Fruit fly (Drosophila melanogaster) whole organism, embryonic: ENCODE measurements around the gene mRpL39.

Experiments used
- Antp ChIP-seq: fragments of 200-800 bp; sonication (Bioruptor generic); optimal IDR thresholded peaks from 3 replicates; lab custom pipeline; 2016; ENCODE audit warnings: missing biosample characterization, missing genetic modification characterization
- Blimp-1 ChIP-seq: fragments of 200-800 bp; sonication (Bioruptor generic); optimal IDR thresholded peaks from 3 replicates; lab custom pipeline; 2018; ENCODE audit warnings: missing biosample characterization, missing genetic modification characterization, mild to moderate bottlenecking, moderate library complexity, missing genetic modification reagents
- CG11456 ChIP-seq: fragments of 200-800 bp; sonication (Bioruptor generic); IDR thresholded peaks from 3 replicates; pipeline ENCODE4 v1.3.6; 2022; ENCODE audit warnings: missing biosample characterization, missing genetic modification characterization
- CG11504 ChIP-seq: fragments of 200-800 bp; sonication (Bioruptor generic); optimal IDR thresholded peaks from 3 replicates; lab custom pipeline; 2019; ENCODE audit warnings: missing biosample characterization, mild to moderate bottlenecking, missing genetic modification characterization, moderate library complexity
- CG14710 ChIP-seq: fragments of 200-800 bp; sonication (Bioruptor generic); optimal IDR thresholded peaks from 3 replicates; lab custom pipeline; 2019; ENCODE audit warnings: missing biosample characterization, mild to moderate bottlenecking, missing genetic modification characterization, moderate library complexity
- CG17361 ChIP-seq: fragments of 200-800 bp; sonication (Bioruptor generic); IDR thresholded peaks from 3 replicates; pipeline ENCODE4 v1.3.6; 2022; ENCODE audit warnings: missing biosample characterization, missing genetic modification characterization
- CG2678 ChIP-seq: fragments of 200-800 bp; sonication (Bioruptor generic); optimal IDR thresholded peaks from 3 replicates; lab custom pipeline; 2019; ENCODE audit warnings: missing biosample characterization, mild to moderate bottlenecking, missing genetic modification characterization, moderate library complexity
- CG2712 ChIP-seq: fragments of 200-800 bp; optimal IDR thresholded peaks from 3 replicates; lab custom pipeline; 2019; ENCODE audit warnings: missing biosample characterization, mild to moderate bottlenecking, missing genetic modification characterization, moderate library complexity
- CG31388 ChIP-seq: fragments of 200-800 bp; sonication (Bioruptor generic); optimal IDR thresholded peaks from 2 replicates; lab custom pipeline; 2016; ENCODE audit warnings: missing biosample characterization, missing genetic modification characterization
- CG3281 ChIP-seq: fragments of 200-800 bp; sonication (Bioruptor generic); optimal IDR thresholded peaks from 3 replicates; lab custom pipeline; 2017; ENCODE audit warnings: missing biosample characterization, mild to moderate bottlenecking, missing genetic modification characterization
- CG3726 ChIP-seq: fragments of 200-800 bp; sonication (Bioruptor generic); IDR thresholded peaks from 3 replicates; pipeline ENCODE4, ENCODE4 v1.3.6; 2022; ENCODE audit warnings: missing biosample characterization, missing genetic modification characterization
- CG6854 ChIP-seq: fragments of 200-800 bp; sonication (Bioruptor generic); optimal IDR thresholded peaks from 3 replicates; lab custom pipeline; 2017; ENCODE audit warnings: missing biosample characterization, mild to moderate bottlenecking, missing genetic modification characterization
- CG7372 ChIP-seq: fragments of 200-800 bp; sonication (Bioruptor generic); IDR thresholded peaks from 2 replicates; pipeline ENCODE4 v1.3.6; 2022; ENCODE audit warnings: missing biosample characterization, missing genetic modification characterization
- CG7786 ChIP-seq: fragments of 200-800 bp; sonication (Bioruptor generic); optimal IDR thresholded peaks from 2 replicates; lab custom pipeline; 2016; ENCODE audit warnings: missing biosample characterization, missing genetic modification characterization
- CG7928 ChIP-seq: fragments of 200-800 bp; sonication (Bioruptor generic); optimal IDR thresholded peaks from 2 replicates; lab custom pipeline; 2017; ENCODE audit warnings: missing biosample characterization, mild to moderate bottlenecking, missing genetic modification characterization
- CG7987 ChIP-seq: fragments of 200-800 bp; sonication (Bioruptor generic); optimal IDR thresholded peaks from 2 replicates; lab custom pipeline; 2018; ENCODE audit warnings: missing biosample characterization, mild to moderate bottlenecking, missing genetic modification characterization, moderate library complexity
- CG8359 ChIP-seq: fragments of 200-800 bp; sonication (Bioruptor generic); optimal IDR thresholded peaks from 2 replicates; lab custom pipeline; 2017; ENCODE audit warnings: missing biosample characterization, mild to moderate bottlenecking, missing genetic modification characterization, borderline replicate concordance
- CG9437 ChIP-seq: fragments of 200-800 bp; sonication (Bioruptor generic); optimal IDR thresholded peaks from 2 replicates; lab custom pipeline; 2018; ENCODE audit warnings: missing biosample characterization, mild to moderate bottlenecking, missing genetic modification characterization
- CG9609 ChIP-seq: fragments of 200-800 bp; sonication (Bioruptor generic); optimal IDR thresholded peaks from 3 replicates; lab custom pipeline; 2016; ENCODE audit warnings: missing biosample characterization, missing genetic modification characterization
- CG9797 ChIP-seq: fragments of 200-800 bp; sonication (Bioruptor generic); optimal IDR thresholded peaks from 3 replicates; lab custom pipeline; 2018; ENCODE audit warnings: missing biosample characterization, mild to moderate bottlenecking, missing genetic modification characterization
- CHES-1-like ChIP-seq: fragments of 200-800 bp; sonication (Bioruptor generic); optimal IDR thresholded peaks from 2 replicates; lab custom pipeline; 2016; ENCODE audit warnings: missing biosample characterization, missing genetic modification characterization
- E2f1 ChIP-seq: fragments of 200-800 bp; sonication (Bioruptor generic); IDR thresholded peaks from 2 replicates; pipeline ENCODE4 v1.3.6; 2022; ENCODE audit warnings: missing biosample characterization, missing genetic modification characterization
- H15 ChIP-seq: fragments of 200-800 bp; sonication (Bioruptor generic); IDR thresholded peaks from 3 replicates; pipeline ENCODE4 v1.3.6; 2022; ENCODE audit warnings: missing biosample characterization, missing genetic modification characterization
- HLHmδ ChIP-seq: fragments of 200-800 bp; sonication (Bioruptor generic); optimal IDR thresholded peaks from 2 replicates; lab custom pipeline; 2018; ENCODE audit warnings: missing biosample characterization, mild to moderate bottlenecking, missing genetic modification characterization, moderate library complexity
- HmgZ ChIP-seq: fragments of 200-800 bp; sonication (Bioruptor generic); optimal IDR thresholded peaks from 2 replicates; lab custom pipeline; 2018; ENCODE audit warnings: missing biosample characterization, mild to moderate bottlenecking, missing genetic modification characterization
- Hsf ChIP-seq: fragments of 200-800 bp; sonication (Bioruptor generic); optimal IDR thresholded peaks from 3 replicates; lab custom pipeline; 2016; ENCODE audit warnings: missing biosample characterization, missing genetic modification characterization
- Jarid2 ChIP-seq: fragments of 200-800 bp; sonication (Bioruptor generic); optimal IDR thresholded peaks from 3 replicates; lab custom pipeline; 2017; ENCODE audit warnings: mild to moderate bottlenecking, missing biosample characterization, missing genetic modification reagents, missing genetic modification characterization
- Sox102F ChIP-seq: fragments of 200-800 bp; sonication (Bioruptor generic); optimal IDR thresholded peaks from 2 replicates; lab custom pipeline; 2018; ENCODE audit warnings: missing biosample characterization, mild to moderate bottlenecking, missing genetic modification characterization, moderate library complexity
- Ssrp ChIP-seq: fragments of 200-800 bp; sonication (Bioruptor generic); optimal IDR thresholded peaks from 2 replicates; lab custom pipeline; 2018; ENCODE audit warnings: missing biosample characterization, mild to moderate bottlenecking, missing genetic modification characterization, moderate library complexity
- Stat92E ChIP-seq, 3 experiments: fragments of >200 bp in 2 of 3; fragments of 200-800 bp in 1 of 3; sonication (Bioruptor generic) in 1 of 3; optimal IDR thresholded peaks; 2 replicates each; lab custom pipeline; 2017 to 2019; ENCODE audit warnings: missing biosample characterization in 3 of 3, missing genetic modification characterization in 3 of 3, mild to moderate bottlenecking in 1 of 3, moderate library complexity in 1 of 3
- bigmax ChIP-seq: fragments of 200-800 bp; sonication (Bioruptor generic); optimal IDR thresholded peaks from 2 replicates; lab custom pipeline; 2018; ENCODE audit warnings: missing biosample characterization, mild to moderate bottlenecking, missing genetic modification characterization
- cas ChIP-seq: fragments of 200-800 bp; sonication (Bioruptor generic); IDR thresholded peaks from 2 replicates; pipeline ENCODE4 v1.3.6; 2022; ENCODE audit warnings: missing biosample characterization, missing genetic modification characterization
- caup ChIP-seq: fragments of 200-800 bp; sonication (Bioruptor generic); optimal IDR thresholded peaks from 3 replicates; lab custom pipeline; 2017; ENCODE audit warnings: missing biosample characterization, mild to moderate bottlenecking, missing genetic modification characterization, moderate library complexity; ENCODE audit not compliant: severe bottlenecking
- corto ChIP-seq: fragments of 200-800 bp; sonication (Bioruptor generic); optimal IDR thresholded peaks from 2 replicates; lab custom pipeline; 2016; ENCODE audit warnings: missing biosample characterization, mild to moderate bottlenecking, missing genetic modification characterization, moderate library complexity
- dmrt99B ChIP-seq: fragments of 200-800 bp; sonication (Bioruptor generic); optimal IDR thresholded peaks from 2 replicates; lab custom pipeline; 2018; ENCODE audit warnings: missing biosample characterization, mild to moderate bottlenecking, missing genetic modification characterization, moderate library complexity
- en ChIP-seq: fragments of 200-800 bp; sonication (Bioruptor generic); optimal IDR thresholded peaks from 2 replicates; lab custom pipeline; 2016; ENCODE audit warnings: missing biosample characterization, missing genetic modification characterization
- eve ChIP-seq, 2 experiments: fragments of >200 bp; optimal IDR thresholded peaks; 2 replicates each; lab custom pipeline; 2017; ENCODE audit warnings: missing biosample characterization in 2 of 2, missing genetic modification characterization in 2 of 2
- ewg ChIP-seq: fragments of 200-800 bp; sonication (Bioruptor generic); optimal IDR thresholded peaks from 3 replicates; lab custom pipeline; 2017; ENCODE audit warnings: mild to moderate bottlenecking, missing biosample characterization, missing genetic modification reagents, missing genetic modification characterization
- gce ChIP-seq: fragments of 200-800 bp; sonication (Bioruptor generic); IDR thresholded peaks from 3 replicates; pipeline ENCODE4 v1.3.6; 2022; ENCODE audit warnings: missing biosample characterization, missing genetic modification characterization
- grau ChIP-seq: fragments of 200-800 bp; optimal IDR thresholded peaks from 3 replicates; lab custom pipeline; 2019; ENCODE audit warnings: missing biosample characterization, mild to moderate bottlenecking, missing genetic modification characterization, moderate library complexity
- hb ChIP-seq: fragments of 200-800 bp; sonication (Bioruptor generic); IDR thresholded peaks from 3 replicates; pipeline ENCODE4 v1.3.6; 2022; ENCODE audit warnings: missing biosample characterization, missing genetic modification characterization; ENCODE audit not compliant: partially characterized antibody
- insv ChIP-seq, 2 experiments: fragments of 200-800 bp; sonication (Bioruptor generic); optimal IDR thresholded peaks; 3 replicates each; lab custom pipeline; 2016 to 2018; ENCODE audit warnings: missing biosample characterization in 2 of 2, missing genetic modification characterization in 2 of 2
- mam ChIP-seq: fragments of 200-800 bp; sonication (Bioruptor generic); optimal IDR thresholded peaks from 3 replicates; lab custom pipeline; 2016; ENCODE audit warnings: missing biosample characterization, missing genetic modification characterization
- nau ChIP-seq: fragments of 200-800 bp; sonication (Bioruptor generic); optimal IDR thresholded peaks from 3 replicates; lab custom pipeline; 2017; ENCODE audit warnings: missing biosample characterization, mild to moderate bottlenecking, missing genetic modification characterization, missing genetic modification reagents
- nmo ChIP-seq: fragments of 200-800 bp; sonication (Bioruptor generic); optimal IDR thresholded peaks from 2 replicates; lab custom pipeline; 2018; ENCODE audit warnings: missing biosample characterization, mild to moderate bottlenecking, missing genetic modification characterization, moderate library complexity
- sim ChIP-seq: fragments of 200-800 bp; sonication (Bioruptor generic); IDR thresholded peaks from 2 replicates; pipeline ENCODE4 v1.3.6; 2022; ENCODE audit warnings: missing biosample characterization, missing genetic modification characterization
- sisA ChIP-seq: fragments of 200-800 bp; sonication (Bioruptor generic); IDR thresholded peaks from 2 replicates; pipeline ENCODE4 v1.3.6; 2022; ENCODE audit warnings: missing biosample characterization, missing genetic modification characterization
- slbo ChIP-seq: fragments of 200-800 bp; sonication (Bioruptor generic); IDR thresholded peaks from 2 replicates; pipeline ENCODE4 v1.3.6; 2022; ENCODE audit warnings: missing biosample characterization, missing genetic modification characterization
- tgo ChIP-seq: fragments of 200-800 bp; sonication (Bioruptor generic); IDR thresholded peaks from 3 replicates; pipeline ENCODE4 v1.3.6; 2022; ENCODE audit warnings: missing biosample characterization, missing genetic modification characterization
- tx ChIP-seq: fragments of 200-800 bp; sonication (Bioruptor generic); optimal IDR thresholded peaks from 2 replicates; lab custom pipeline; 2016; ENCODE audit warnings: missing biosample characterization, missing genetic modification characterization

mRpL39 gene

DNA sequence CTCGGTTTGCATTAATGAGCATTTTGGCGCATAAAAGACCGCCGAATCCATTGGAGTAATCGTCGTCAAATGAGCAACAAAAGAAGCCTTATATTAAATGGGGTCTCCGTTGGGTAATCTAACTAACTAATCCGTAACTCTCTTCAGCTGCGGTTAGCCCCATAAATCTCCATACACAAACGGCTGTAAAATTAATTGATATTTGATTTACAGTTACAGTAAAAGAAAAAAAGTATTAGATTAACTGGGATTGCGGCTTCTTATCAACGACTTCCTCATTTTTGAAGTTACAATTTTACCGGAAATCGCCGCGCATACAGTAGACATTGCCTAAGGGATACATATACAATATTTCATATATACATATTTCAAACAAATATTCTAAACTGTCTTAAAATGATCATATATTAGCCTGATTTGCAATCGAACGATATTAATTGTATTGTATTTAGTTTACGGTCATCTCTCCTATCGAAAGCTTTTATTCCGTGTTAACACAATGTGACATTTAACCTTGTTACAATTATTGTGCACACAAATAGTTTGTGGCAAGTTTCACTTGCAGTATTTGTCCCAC lies 13.0 kb downstream of the mRpL39 start (continued):
- peak; percentile 1 for TF ChIP-seq CG2678 (tag; lab: Kevin White, UChicago)
- TF ChIP-seq en (GFP tag; lab: Kevin White, UChicago), result no peak
- TF ChIP-seq CG14710 (tag; lab: Kevin White, UChicago), result no peak
- TF ChIP-seq gce (GFP tag; lab: Robert Waterston, UW), result no peak
- TF ChIP-seq CG11504 (tag; lab: Kevin White, UChicago), result peak; percentile 48
- TF ChIP-seq dmrt99B (tag; lab: Kevin White, UChicago), result peak; percentile 33
- TF ChIP-seq sim (GFP tag; lab: Robert Waterston, UW), result no peak
- no peak for TF ChIP-seq Hsf (GFP tag; lab: Kevin White, UChicago)
- TF ChIP-seq HmgZ (tag; lab: Kevin White, UChicago), result no peak
- no peak for TF ChIP-seq Ssrp
- no peak for TF ChIP-seq tx (GFP tag; lab: Kevin White, UChicago)
- TF ChIP-seq Antp (GFP tag; lab: Kevin White, UChicago), result no peak
- no peak for TF ChIP-seq nau
- TF ChIP-seq mam, result no peak
- peak; percentile 6 for TF ChIP-seq Sox102F
- TF ChIP-seq HLHmδ (GFP tag; lab: Kevin White, UChicago), result no peak
- TF ChIP-seq bigmax (GFP tag; lab: Kevin White, UChicago), result no peak
- TF ChIP-seq CG9437 (GFP tag; lab: Kevin White, UChicago), result no peak
- TF ChIP-seq CG9797 (GFP tag; lab: Kevin White, UChicago), result no peak
- no peak for TF ChIP-seq CG7928 (GFP tag; lab: Kevin White, UChicago)
- no peak for TF ChIP-seq CG17361
- TF ChIP-seq CG9609 (GFP tag; lab: Kevin White, UChicago), result no peak
- TF ChIP-seq slbo (GFP tag; lab: Robert Waterston, UW), result no peak
- no peak for TF ChIP-seq ewg
- TF ChIP-seq nmo, result no peak
- peak in 1 of 2 experiments; percentile 26 for TF ChIP-seq eve (GFP tag; optimal IDR thresholded peaks at IDR 0.05; lab: Kevin White, UChicago)
- TF ChIP-seq Stat92E (GFP tag; optimal IDR thresholded peaks at IDR 0.05; lab: Kevin White, UChicago), result no peak
- no peak for TF ChIP-seq CG31388 (GFP tag; lab: Kevin White, UChicago)
- no peak for TF ChIP-seq sisA (GFP tag; lab: Robert Waterston, UW)
- TF ChIP-seq grau, result peak; percentile 77
- TF ChIP-seq CG3726 (GFP tag; lab: Robert Waterston, UW), result no peak
- TF ChIP-seq CG7987 (GFP tag; lab: Kevin White, UChicago), result no peak
- TF ChIP-seq CG7786, result no peak
- TF ChIP-seq CG7372, result no peak
- TF ChIP-seq Jarid2 (GFP tag; lab: Kevin White, UChicago), result no peak
- TF ChIP-seq corto (GFP tag; lab: Kevin White, UChicago), result no peak
- no peak for TF ChIP-seq H15 (GFP tag; lab: Robert Waterston, UW)
- no peak for TF ChIP-seq insv (GFP tag; optimal IDR thresholded peaks at IDR 0.05; lab: Kevin White, UChicago)
- TF ChIP-seq tgo (GFP tag; lab: Robert Waterston, UW), result no peak; the same call in 2 of the 3 replicates
- no peak for TF ChIP-seq cas
- TF ChIP-seq CG3281, result no peak
- no peak for TF ChIP-seq caup
- TF ChIP-seq E2f1 (GFP tag; lab: Robert Waterston, UW), result no peak
- TF ChIP-seq CG8359, result no peak
- no peak for TF ChIP-seq hb (GFP tag; lab: Robert Waterston, UW)
- no peak for TF ChIP-seq Blimp-1 (GFP tag; lab: Kevin White, UChicago)
- peak; percentile 2 for TF ChIP-seq CG2712
- no peak for TF ChIP-seq CHES-1-like
- no peak for TF ChIP-seq CG11456 (GFP tag; lab: Robert Waterston, UW)
- TF ChIP-seq CG6854, result no peak
